Worm (Caenorhabditis elegans) whole organism, L2 larva: ENCODE data around the gene R02D5.3.

ENCODE experiments used
- F13H6.1 ChIP-seq: sonication (generic microtip); optimal IDR thresholded peaks from 2 replicates; lab custom pipeline; 2016; ENCODE audit warnings: missing genetic modification characterization, missing compliant biosample characterization
- ceh-82 ChIP-seq: fragments of 150-350 bp; optimal IDR thresholded peaks from 2 replicates; lab custom pipeline; 2014; ENCODE audit warnings: missing biosample characterization, missing genetic modification characterization
- egl-27 ChIP-seq: sonication (generic microtip); optimal IDR thresholded peaks from 3 replicates; lab custom pipeline; 2017; ENCODE audit warnings: missing biosample characterization, missing genetic modification reagents, missing genetic modification characterization
- elt-3 ChIP-seq: sonication (generic microtip); optimal IDR thresholded peaks from 2 replicates; lab custom pipeline; 2017; ENCODE audit warnings: missing biosample characterization, missing genetic modification characterization
- lin-39 ChIP-seq: fragments of 150-350 bp; optimal IDR thresholded peaks from 2 replicates; lab custom pipeline; 2014; ENCODE audit warnings: missing biosample characterization, missing genetic modification reagents, missing genetic modification characterization
- lsy-2 ChIP-seq, 2 experiments: fragments of 150-350 bp in 1 of 2; sonication (generic microtip) in 1 of 2; optimal IDR thresholded peaks; 2 replicates each; lab custom pipeline; 2014 to 2017; ENCODE audit warnings: missing biosample characterization in 2 of 2, missing genetic modification characterization in 2 of 2
- nhr-237 ChIP-seq: fragments of 150-350 bp; optimal IDR thresholded peaks from 2 replicates; lab custom pipeline; 2014; ENCODE audit warnings: missing biosample characterization, missing genetic modification characterization
- unc-62 ChIP-seq: fragments of 150-350 bp; optimal IDR thresholded peaks from 2 replicates; lab custom pipeline; 2014; ENCODE audit warnings: missing biosample characterization, missing genetic modification reagents, missing genetic modification characterization

DNA sequence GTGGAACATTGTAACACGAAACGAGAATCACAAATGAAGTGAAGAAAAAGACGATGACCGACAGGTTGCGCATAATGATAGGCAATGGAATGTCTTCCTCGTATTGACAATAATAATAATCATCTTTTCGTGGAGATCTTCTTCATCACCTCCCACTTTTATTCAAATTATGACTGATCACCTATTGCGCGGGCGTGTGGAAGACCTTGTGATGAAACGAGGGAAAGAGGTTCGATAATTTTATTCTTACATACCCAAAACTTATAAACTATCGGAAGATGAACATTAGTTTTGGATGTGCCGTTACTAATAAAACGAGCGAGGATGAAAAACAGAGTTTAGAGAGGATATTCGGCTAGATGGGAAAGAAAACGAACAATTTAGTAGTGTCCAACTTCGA, 40.1 kb downstream of the R02D5.3 start, which contains the start of gene C53A5.2:
- TF ChIP-seq nhr-237 (no peak), ceh-82 (tag; lab: Kevin White, UChicago) (no peak), elt-3 (tag; lab: Kevin White, UChicago) (no peak), egl-27 (no peak), unc-62 (GFP tag; lab: Kevin White, UChicago) (no peak), lin-39 (tag; lab: Kevin White, UChicago) (no peak), F13H6.1 (no peak), lsy-2 (tag; optimal IDR thresholded peaks at IDR 0.05; lab: Kevin White, UChicago) (no peak)
